Fruit fly (Drosophila melanogaster) whole organism, embryonic: ENCODE results near the gene Doa.

Experiments used
- CG13296 ChIP-seq: fragments of 200-800 bp; sonication (Bioruptor generic); optimal IDR thresholded peaks from 3 replicates; lab custom pipeline; 2018; ENCODE audit warnings: missing biosample characterization, mild to moderate bottlenecking, missing genetic modification characterization
- CG17829 ChIP-seq: fragments of 200-800 bp; optimal IDR thresholded peaks from 2 replicates; lab custom pipeline; 2019; ENCODE audit warnings: missing biosample characterization, mild to moderate bottlenecking, missing genetic modification characterization, moderate library complexity
- Hmr ChIP-seq: fragments of 200-800 bp; sonication (Bioruptor generic); optimal IDR thresholded peaks from 3 replicates; lab custom pipeline; 2017; ENCODE audit warnings: mild to moderate bottlenecking, missing biosample characterization, missing genetic modification reagents, missing genetic modification characterization
- Max ChIP-seq: fragments of 200-800 bp; sonication (Bioruptor generic); optimal IDR thresholded peaks from 2 replicates; lab custom pipeline; 2016; ENCODE audit warnings: missing biosample characterization, mild to moderate bottlenecking, missing genetic modification characterization
- bowl ChIP-seq: fragments of 200-800 bp; sonication (Bioruptor generic); IDR thresholded peaks from 2 replicates; pipeline ENCODE4 v1.3.6; 2022; ENCODE audit warnings: missing biosample characterization, missing genetic modification characterization
- nau ChIP-seq: fragments of 200-800 bp; sonication (Bioruptor generic); optimal IDR thresholded peaks from 3 replicates; lab custom pipeline; 2017; ENCODE audit warnings: missing biosample characterization, mild to moderate bottlenecking, missing genetic modification characterization, missing genetic modification reagents
- odd ChIP-seq: fragments of 200-800 bp; sonication (Bioruptor generic); optimal IDR thresholded peaks from 2 replicates; lab custom pipeline; 2017; ENCODE audit warnings: missing biosample characterization, mild to moderate bottlenecking, missing genetic modification characterization
- wor ChIP-seq: fragments of 200-800 bp; sonication (Bioruptor generic); IDR thresholded peaks from 2 replicates; pipeline ENCODE4 v1.3.6; 2022; ENCODE audit warnings: missing biosample characterization, missing genetic modification characterization

DNA sequence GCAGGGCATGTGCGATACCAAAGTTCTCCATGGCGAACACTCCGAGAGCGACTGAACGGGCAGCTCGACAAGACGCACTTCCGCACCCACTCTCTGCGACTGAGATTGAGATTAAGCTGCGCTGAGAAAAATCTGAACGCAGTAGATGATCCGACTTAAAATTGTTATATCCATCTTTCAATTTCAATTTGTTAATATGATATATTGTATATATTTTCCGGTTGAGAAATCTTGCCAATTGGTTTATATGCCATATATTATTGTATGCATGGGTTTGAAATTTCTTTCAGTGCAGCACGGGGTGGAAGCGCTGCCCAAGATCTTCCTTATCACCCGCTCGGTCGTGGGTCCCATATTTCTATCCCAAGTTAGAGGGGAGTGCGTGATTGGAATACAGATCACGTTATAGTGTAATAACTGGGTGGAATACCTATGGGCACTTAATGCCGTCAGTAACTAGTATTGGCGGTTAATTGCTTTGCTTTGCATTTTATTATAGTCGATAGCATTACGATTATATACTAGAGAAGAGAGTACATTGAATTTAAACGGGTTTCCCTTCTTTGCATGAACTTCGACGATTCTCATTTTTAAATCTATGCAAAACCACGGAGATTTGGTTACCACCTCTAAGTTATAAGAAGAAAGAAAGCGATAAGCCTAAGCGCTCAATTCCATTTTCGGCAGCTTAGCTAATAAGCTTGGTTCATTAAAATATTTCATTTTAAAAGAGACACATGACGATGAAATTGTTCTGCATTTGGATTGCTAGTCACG lies 7.6 kb upstream of the Doa start, which contains the start of the genes Nepl19 and Nepl20:
- TF ChIP-seq wor (GFP tag; lab: Robert Waterston, UW) (peak; percentile 56), Hmr (GFP tag; lab: Kevin White, UChicago) (peak; percentile 85), odd (GFP tag; lab: Kevin White, UChicago) (peak; percentile 41), Max (GFP tag; lab: Kevin White, UChicago) (peak; percentile 71), nau (GFP tag; lab: Kevin White, UChicago) (no peak), bowl (GFP tag; lab: Robert Waterston, UW) (0 out of 2 replicates have a peak, but pooled peaks have one; percentile 40), CG13296 (GFP tag; lab: Kevin White, UChicago) (peak; percentile 74), CG17829 (tag; lab: Kevin White, UChicago) (peak; percentile 84)
